Fruit fly (Drosophila melanogaster) whole organism, wandering third instar larva: ENCODE data around the gene ovo.

Source experiments
- CrebA ChIP-seq: fragments of 200-800 bp; sonication (Bioruptor generic); optimal IDR thresholded peaks from 2 replicates; lab custom pipeline; 2016; ENCODE audit warnings: missing biosample characterization, mild to moderate bottlenecking, missing genetic modification characterization, borderline replicate concordance
- jim ChIP-seq: fragments of 175-275, 200-325 bp; sonication (Bioruptor generic); optimal IDR thresholded peaks from 2 replicates; lab custom pipeline; 2016; ENCODE audit warnings: missing biosample characterization, mild to moderate bottlenecking, missing genetic modification characterization
- lola ChIP-seq: fragments of >200 bp; optimal IDR thresholded peaks from 2 replicates; lab custom pipeline; 2017; ENCODE audit warnings: missing biosample characterization, missing genetic modification characterization

DNA sequence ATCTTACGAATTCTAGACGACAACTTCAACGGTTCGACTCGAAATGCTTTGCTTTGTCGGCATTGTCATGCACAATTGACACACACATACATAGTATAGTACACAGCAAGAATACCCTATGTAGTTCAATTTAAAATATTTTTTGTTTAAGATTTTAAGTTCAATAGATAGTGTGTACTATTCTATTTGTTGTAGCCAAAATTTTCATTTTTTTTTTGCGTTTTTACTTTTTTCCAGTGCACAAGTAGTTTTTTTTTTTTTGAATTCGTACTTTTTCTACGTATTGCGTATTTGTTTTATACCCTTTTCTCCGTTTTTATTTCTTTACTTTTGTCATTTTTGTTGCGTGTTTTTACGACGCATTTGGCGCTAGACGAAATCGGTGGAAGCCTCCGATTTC, 13.9 kb downstream of the ovo start:
- TF ChIP-seq CrebA (GFP tag; lab: Kevin White, UChicago) (no peak), jim (GFP tag; lab: Kevin White, UChicago) (no peak), lola (GFP tag; lab: Kevin White, UChicago) (no peak)
